Worm (Caenorhabditis elegans): ENCODE measurements around the gene arrd-4.

- no peak for TF ChIP-seq nhr-71 (tag; optimal IDR thresholded peaks at IDR 0.05)
- no peak for TF ChIP-seq pax-3 (tag; optimal IDR thresholded peaks at IDR 0.05)
- TF ChIP-seq nhr-237 (tag; optimal IDR thresholded peaks at IDR 0.05): no peak
- TF ChIP-seq elt-3 (tag; optimal IDR thresholded peaks at IDR 0.05): no peak
- TF ChIP-seq ceh-82 (tag; optimal IDR thresholded peaks at IDR 0.05): no peak
- no peak for TF ChIP-seq lin-14 (GFP tag; optimal IDR thresholded peaks at IDR 0.05)
- no peak for TF ChIP-seq egl-27 (tag; optimal IDR thresholded peaks at IDR 0.05)
- no peak for TF ChIP-seq rnt-1 (tag; optimal IDR thresholded peaks at IDR 0.05)
- no peak for TF ChIP-seq pqm-1 (tag; optimal IDR thresholded peaks at IDR 0.05)
- TF ChIP-seq nhr-77 (tag; optimal IDR thresholded peaks at IDR 0.05): no peak
- TF ChIP-seq mab-9 (GFP tag; IDR thresholded peaks at IDR 0.05): no peak
- no peak for TF ChIP-seq snpc-4 (tag; optimal IDR thresholded peaks at IDR 0.05)
- no peak for TF ChIP-seq ceh-90 (tag; optimal IDR thresholded peaks at IDR 0.05)
- TF ChIP-seq ztf-4 (tag; optimal IDR thresholded peaks at IDR 0.05): no peak
Observed at ce11 chrII:9871061-9871460, 33.0 kb upstream of the arrd-4 start, which contains the start of gene chil-7.

All from whole organism, L1 larva.